Fruit fly (Drosophila melanogaster) whole organism, embryonic: ENCODE results near the gene loj.

Source experiments
- CG3281 ChIP-seq: fragments of 200-800 bp; sonication (Bioruptor generic); optimal IDR thresholded peaks from 3 replicates; lab custom pipeline; 2017; ENCODE audit warnings: missing biosample characterization, mild to moderate bottlenecking, missing genetic modification characterization
- Oaz ChIP-seq: fragments of 200-800 bp; sonication (Bioruptor generic); IDR thresholded peaks from 2 replicates; pipeline ENCODE4 v1.3.6; 2022; ENCODE audit warnings: missing biosample characterization, missing genetic modification characterization
- gem ChIP-seq: fragments of 200-800 bp; sonication (Bioruptor generic); optimal IDR thresholded peaks from 2 replicates; lab custom pipeline; 2019; ENCODE audit warnings: missing biosample characterization, mild to moderate bottlenecking, missing genetic modification characterization, moderate library complexity
- lbe ChIP-seq: fragments of 200-800 bp; sonication (Bioruptor generic); optimal IDR thresholded peaks from 2 replicates; lab custom pipeline; 2016; ENCODE audit warnings: missing biosample characterization, mild to moderate bottlenecking, missing genetic modification characterization
- seq ChIP-seq: fragments of 200-800 bp; sonication (Bioruptor generic); IDR thresholded peaks from 2 replicates; pipeline ENCODE4 v1.3.6; 2022; ENCODE audit warnings: missing biosample characterization, missing genetic modification characterization

DNA sequence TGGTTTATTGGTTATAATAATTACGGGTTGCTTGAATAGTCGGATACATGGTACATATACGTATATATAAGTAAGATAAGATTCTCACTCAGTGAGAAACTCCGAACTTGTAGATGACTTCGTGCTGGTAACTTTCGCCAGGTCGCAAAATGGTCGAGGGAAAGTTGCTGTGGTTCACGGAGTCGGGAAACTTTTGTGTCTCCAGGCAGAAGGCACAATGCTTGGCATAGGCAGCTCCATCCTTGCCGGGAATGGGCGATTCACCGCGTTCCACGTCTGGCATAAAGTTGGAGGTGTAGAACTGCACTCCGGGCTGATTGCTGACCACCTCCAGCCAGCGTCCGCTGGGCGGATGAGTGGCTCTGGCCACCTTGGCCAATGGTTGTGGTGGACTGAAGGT is 1.6 kb upstream of the loj start, which contains the start of gene CG10469:
- TF ChIP-seq Oaz (GFP tag; lab: Robert Waterston, UW) (no peak), seq (GFP tag; lab: Robert Waterston, UW) (no peak), lbe (GFP tag; lab: Kevin White, UChicago) (no peak), CG3281 (no peak), gem (tag; lab: Kevin White, UChicago) (no peak)
